Worm (Caenorhabditis elegans) whole organism, early embryonic: ENCODE data around the gene sre-41.

Experiments
- B0310.2 ChIP-seq: sonication (generic microtip); optimal IDR thresholded peaks from 2 replicates; lab custom pipeline; 2016; ENCODE audit warnings: mild to moderate bottlenecking, missing genetic modification characterization, missing compliant biosample characterization
- F13C5.2 ChIP-seq: sonication (generic microtip); optimal IDR thresholded peaks from 2 replicates; lab custom pipeline; 2017; ENCODE audit warnings: mild to moderate bottlenecking, missing genetic modification characterization, inconsistent platforms, missing compliant biosample characterization
- ama-1 ChIP-seq: fragments of 150-350 bp; optimal IDR thresholded peaks from 2 replicates; lab custom pipeline; 2014
- ceh-13 ChIP-seq: fragments of 200-800 bp; sonication (Bioruptor generic); optimal IDR thresholded peaks from 2 replicates; lab custom pipeline; 2018; ENCODE audit warnings: mild to moderate bottlenecking, missing genetic modification characterization, missing compliant biosample characterization
- hmbx-1 ChIP-seq: sonication (generic microtip); optimal IDR thresholded peaks from 2 replicates; lab custom pipeline; 2016; ENCODE audit warnings: mild to moderate bottlenecking, missing genetic modification characterization, missing compliant biosample characterization
- hmg-4 ChIP-seq: fragments of 200-800 bp; sonication (Bioruptor generic); optimal IDR thresholded peaks from 2 replicates; lab custom pipeline; 2018; ENCODE audit warnings: mild to moderate bottlenecking, missing genetic modification characterization, missing compliant biosample characterization
- hnd-1 ChIP-seq: sonication (generic microtip); optimal IDR thresholded peaks from 2 replicates; lab custom pipeline; 2016; ENCODE audit warnings: missing genetic modification characterization, missing compliant biosample characterization
- scrt-1 ChIP-seq: fragments of 200-800 bp; sonication (Bioruptor generic); IDR thresholded peaks from 2 replicates; pipeline ENCODE4 v1.3.6; 2022; ENCODE audit warnings: missing genetic modification characterization, missing compliant biosample characterization
- sea-1 ChIP-seq: fragments of 200-800 bp; sonication (Bioruptor generic); conservative IDR thresholded peaks from 2 replicates; pipeline ENCODE4 v1.3.6; 2022; ENCODE audit warnings: missing genetic modification characterization, missing compliant biosample characterization
- tra-4 ChIP-seq: sonication (generic microtip); optimal IDR thresholded peaks from 2 replicates; lab custom pipeline; 2017; ENCODE audit warnings: missing genetic modification characterization, missing compliant biosample characterization

ce11 chrII:12348957-12349356 lies 39.1 kb upstream of the sre-41 start:
- TF ChIP-seq scrt-1 (GFP tag; lab: Robert Waterston, UW) = no peak
- no peak for TF ChIP-seq ama-1
- TF ChIP-seq ceh-13 (GFP tag; lab: Kevin White, UChicago) = no peak
- TF ChIP-seq hnd-1 = no peak
- no peak for TF ChIP-seq sea-1 (GFP tag; lab: Robert Waterston, UW)
- no peak for TF ChIP-seq F13C5.2 (tag; lab: Kevin White, UChicago)
- TF ChIP-seq B0310.2 (tag; lab: Kevin White, UChicago) = no peak
- no peak for TF ChIP-seq hmbx-1 (tag; lab: Kevin White, UChicago)
- TF ChIP-seq hmg-4 = no peak
- TF ChIP-seq tra-4 (tag; lab: Kevin White, UChicago) = no peak
